Worm (Caenorhabditis elegans) whole organism, L1 larva: ENCODE measurements around the gene madf-11.

Source experiments
- C16A3.4 ChIP-seq: fragments of 150-350 bp; optimal IDR thresholded peaks from 2 replicates; lab custom pipeline; 2014; ENCODE audit warnings: missing biosample characterization, missing genetic modification characterization
- aha-1 ChIP-seq: fragments of 150-350 bp; optimal IDR thresholded peaks from 2 replicates; lab custom pipeline; 2014; ENCODE audit warnings: missing biosample characterization, missing genetic modification characterization
- aly-2 ChIP-seq: fragments of 150-350 bp; optimal IDR thresholded peaks from 2 replicates; lab custom pipeline; 2014; ENCODE audit warnings: missing biosample characterization, missing genetic modification characterization
- ceh-8 ChIP-seq: fragments of 200-800 bp; sonication (Bioruptor generic); optimal IDR thresholded peaks from 2 replicates; lab custom pipeline; 2018; ENCODE audit warnings: mild to moderate bottlenecking, missing genetic modification characterization, moderate library complexity, missing compliant biosample characterization
- ceh-82 ChIP-seq, 3 experiments: fragments of 150-350 bp in 1 of 3; sonication (generic microtip) in 2 of 3; optimal IDR thresholded peaks; 2 replicates each; lab custom pipeline; 2014 to 2017; ENCODE audit warnings: missing biosample characterization in 3 of 3, missing genetic modification characterization in 3 of 3
- dpl-1 ChIP-seq, 3 experiments: fragments of 150-350 bp in 2 of 3; sonication (generic microtip) in 1 of 3; optimal IDR thresholded peaks; 2 replicates each; lab custom pipeline; 2014 to 2017; ENCODE audit warnings: missing biosample characterization in 3 of 3, missing genetic modification characterization in 3 of 3, missing genetic modification reagents in 3 of 3
- dsc-1 ChIP-seq: sonication (generic microtip); optimal IDR thresholded peaks from 2 replicates; lab custom pipeline; 2016; ENCODE audit warnings: mild to moderate bottlenecking, missing genetic modification characterization, missing compliant biosample characterization
- efl-1 ChIP-seq, 4 experiments: fragments of 150-350 bp; optimal IDR thresholded peaks in 3 of 4; peaks in 1 of 4; 1 replicate in 1 of 4; 2 replicates in 3 of 4; lab custom pipeline; 2014; ENCODE audit warnings: missing biosample characterization in 2 of 4, missing genetic modification characterization in 2 of 4, missing genetic modification reagents in 2 of 4
- egl-13 ChIP-seq: sonication (generic microtip); optimal IDR thresholded peaks from 2 replicates; lab custom pipeline; 2016; ENCODE audit warnings: missing genotype, missing genetic modification reagents, missing genetic modification characterization, missing compliant biosample characterization
- elt-2 ChIP-seq: sonication (generic microtip); optimal IDR thresholded peaks from 2 replicates; lab custom pipeline; 2016; ENCODE audit warnings: missing genetic modification characterization, mild to moderate bottlenecking, inconsistent platforms, missing compliant biosample characterization, missing genetic modification reagents
- elt-3 ChIP-seq, 6 experiments: fragments of 150-350 bp in 1 of 6; sonication (generic microtip); optimal IDR thresholded peaks; 2 replicates each; lab custom pipeline; 2017 to 2018; ENCODE audit warnings: missing biosample characterization in 6 of 6, missing genetic modification characterization in 6 of 6, inconsistent platforms in 1 of 6
- fkh-10 ChIP-seq: sonication (generic microtip); optimal IDR thresholded peaks from 2 replicates; lab custom pipeline; 2017; ENCODE audit warnings: missing biosample characterization, missing genetic modification reagents, missing genetic modification characterization
- fkh-8 ChIP-seq: sonication (generic microtip); optimal IDR thresholded peaks from 2 replicates; lab custom pipeline; 2016; ENCODE audit warnings: mild to moderate bottlenecking, missing genetic modification characterization, missing compliant biosample characterization
- fos-1 ChIP-seq: fragments of 150-350 bp; optimal IDR thresholded peaks from 2 replicates; lab custom pipeline; 2014; ENCODE audit warnings: missing biosample characterization, missing genetic modification characterization
- grh-1 ChIP-seq: fragments of 200-800 bp; sonication (Bioruptor generic); IDR thresholded peaks from 2 replicates; pipeline ENCODE4 v1.3.6; 2022; ENCODE audit warnings: missing genetic modification reagents, missing genetic modification characterization, missing compliant biosample characterization
- hlh-17 ChIP-seq: fragments of 200-800 bp; sonication (Bioruptor generic); optimal IDR thresholded peaks from 2 replicates; lab custom pipeline; 2018; ENCODE audit warnings: missing genetic modification characterization, mild to moderate bottlenecking, missing compliant biosample characterization, moderate library complexity, borderline replicate concordance
- isw-1 ChIP-seq: fragments of 200-800 bp; sonication (Bioruptor generic); IDR thresholded peaks from 2 replicates; pipeline ENCODE4 v1.3.6; 2022; ENCODE audit warnings: missing genetic modification characterization, missing compliant biosample characterization
- lin-13 ChIP-seq: fragments of 150-350 bp; optimal IDR thresholded peaks from 2 replicates; lab custom pipeline; 2014; ENCODE audit warnings: missing biosample characterization, missing genetic modification reagents, missing genetic modification characterization
- lin-14 ChIP-seq: fragments of 200-800 bp; sonication (Bioruptor generic); optimal IDR thresholded peaks from 2 replicates; lab custom pipeline; 2018; ENCODE audit warnings: mild to moderate bottlenecking, missing genetic modification characterization, moderate library complexity, missing compliant biosample characterization
- lin-35 ChIP-seq, 2 experiments: fragments of 150-350 bp; optimal IDR thresholded peaks; 2 replicates each; lab custom pipeline; 2014; ENCODE audit warnings: missing biosample characterization in 2 of 2, missing genetic modification characterization in 2 of 2, missing genetic modification reagents in 2 of 2
- lin-39 ChIP-seq: fragments of 150-350 bp; optimal IDR thresholded peaks from 2 replicates; lab custom pipeline; 2014; ENCODE audit warnings: missing biosample characterization, missing genetic modification reagents, missing genetic modification characterization
- lir-3 ChIP-seq: sonication (generic microtip); optimal IDR thresholded peaks from 2 replicates; lab custom pipeline; 2016; ENCODE audit warnings: mild to moderate bottlenecking, missing genetic modification characterization, moderate library complexity, missing compliant biosample characterization; ENCODE audit not compliant: poor library complexity
- lsy-2 ChIP-seq, 2 experiments: fragments of 150-350 bp; optimal IDR thresholded peaks; 2 replicates each; lab custom pipeline; 2014; ENCODE audit warnings: missing biosample characterization in 2 of 2, missing genetic modification characterization in 2 of 2
- mdl-1 ChIP-seq, 2 experiments: fragments of 150-350 bp; optimal IDR thresholded peaks; 2 replicates each; lab custom pipeline; 2014 to 2017; ENCODE audit warnings: missing biosample characterization in 2 of 2, missing genetic modification characterization in 2 of 2, inconsistent platforms in 1 of 2
- mef-2 ChIP-seq: fragments of 150-350 bp; optimal IDR thresholded peaks from 2 replicates; lab custom pipeline; 2014; ENCODE audit warnings: missing biosample characterization, missing genetic modification characterization
- mep-1 ChIP-seq: fragments of 150-350 bp; optimal IDR thresholded peaks from 2 replicates; lab custom pipeline; 2014; ENCODE audit warnings: missing biosample characterization, missing genetic modification characterization
- nhr-11 ChIP-seq: fragments of 150-350 bp; optimal IDR thresholded peaks from 2 replicates; lab custom pipeline; 2014; ENCODE audit warnings: missing biosample characterization, missing genetic modification characterization
- nhr-12 ChIP-seq: sonication (generic microtip); optimal IDR thresholded peaks from 2 replicates; lab custom pipeline; 2017; ENCODE audit warnings: missing biosample characterization, missing genetic modification characterization
- nhr-19 ChIP-seq: fragments of 200-800 bp; sonication (Bioruptor generic); conservative IDR thresholded peaks from 2 replicates; pipeline ENCODE4 v1.3.6; 2022; ENCODE audit warnings: missing genetic modification characterization, missing compliant biosample characterization
- nhr-47 ChIP-seq: sonication (generic microtip); optimal IDR thresholded peaks from 2 replicates; lab custom pipeline; 2016; ENCODE audit warnings: mild to moderate bottlenecking, missing genetic modification characterization, moderate library complexity, missing compliant biosample characterization
- nhr-71 ChIP-seq: sonication (generic microtip); optimal IDR thresholded peaks from 2 replicates; lab custom pipeline; 2016; ENCODE audit warnings: mild to moderate bottlenecking, missing genetic modification characterization, moderate library complexity, missing compliant biosample characterization
- nhr-85 ChIP-seq: sonication (generic microtip); peaks from one replicate; lab custom pipeline; 2016; ENCODE audit warnings: missing genetic modification characterization, inconsistent platforms, missing compliant biosample characterization
- pag-3 ChIP-seq: sonication (generic microtip); optimal IDR thresholded peaks from 2 replicates; lab custom pipeline; 2017; ENCODE audit warnings: missing genetic modification characterization, mild to moderate bottlenecking, missing compliant biosample characterization, antibody characterized with exemption, borderline replicate concordance; ENCODE audit not compliant: insufficient read depth
- pax-3 ChIP-seq: fragments of 200-800 bp; sonication (Bioruptor generic); optimal IDR thresholded peaks from 2 replicates; lab custom pipeline; 2018; ENCODE audit warnings: mild to moderate bottlenecking, missing genetic modification characterization, moderate library complexity, missing compliant biosample characterization
- rnt-1 ChIP-seq: sonication (generic microtip); optimal IDR thresholded peaks from 2 replicates; lab custom pipeline; 2016; ENCODE audit warnings: mild to moderate bottlenecking, missing genetic modification characterization, moderate library complexity, missing compliant biosample characterization
- skn-1 ChIP-seq: fragments of 150-350 bp; optimal IDR thresholded peaks from 2 replicates; lab custom pipeline; 2014; ENCODE audit warnings: missing biosample characterization, missing genetic modification characterization
- snpc-4 ChIP-seq: fragments of 150-350 bp; optimal IDR thresholded peaks from 2 replicates; lab custom pipeline; 2014; ENCODE audit warnings: missing biosample characterization, missing genetic modification characterization
- snu-23 ChIP-seq: sonication (generic microtip); optimal IDR thresholded peaks from 2 replicates; lab custom pipeline; 2016; ENCODE audit warnings: missing genetic modification characterization, missing compliant biosample characterization
- sup-37 ChIP-seq: fragments of 200-800 bp; sonication (Bioruptor generic); optimal IDR thresholded peaks from 2 replicates; lab custom pipeline; 2018; ENCODE audit warnings: mild to moderate bottlenecking, missing genetic modification characterization, missing compliant biosample characterization
- tbx-2 ChIP-seq: sonication (generic microtip); optimal IDR thresholded peaks from 2 replicates; lab custom pipeline; 2016; ENCODE audit warnings: missing genetic modification characterization, missing compliant biosample characterization
- unc-62 ChIP-seq: fragments of 150-350 bp; optimal IDR thresholded peaks from 2 replicates; lab custom pipeline; 2014; ENCODE audit warnings: missing biosample characterization, missing genetic modification reagents, missing genetic modification characterization
- unc-86 ChIP-seq: sonication (generic microtip); optimal IDR thresholded peaks from 2 replicates; lab custom pipeline; 2016; ENCODE audit warnings: missing genetic modification characterization, missing compliant biosample characterization
- xbp-1 ChIP-seq: sonication (generic microtip); optimal IDR thresholded peaks from 2 replicates; lab custom pipeline; 2016; ENCODE audit warnings: missing genetic modification characterization, missing compliant biosample characterization
- ztf-11 ChIP-seq, 2 experiments: sonication (generic microtip); optimal IDR thresholded peaks; 2 replicates each; lab custom pipeline; 2016 to 2017; ENCODE audit warnings: missing genetic modification characterization in 2 of 2, missing biosample characterization in 1 of 2, missing compliant biosample characterization in 1 of 2
- ztf-4 ChIP-seq: fragments of 150-350 bp; optimal IDR thresholded peaks from 2 replicates; lab custom pipeline; 2014; ENCODE audit warnings: missing biosample characterization, missing genetic modification characterization

The madf-11 gene

ce11 chrIII:5603439-5603986 lies at the start of gene madf-11 (continued):
- TF ChIP-seq aly-2: no peak
- peak in 1 of 2 experiments; percentile 70 for TF ChIP-seq mdl-1 (tag; optimal IDR thresholded peaks at IDR 0.05; lab: Kevin White, UChicago)

DNA sequence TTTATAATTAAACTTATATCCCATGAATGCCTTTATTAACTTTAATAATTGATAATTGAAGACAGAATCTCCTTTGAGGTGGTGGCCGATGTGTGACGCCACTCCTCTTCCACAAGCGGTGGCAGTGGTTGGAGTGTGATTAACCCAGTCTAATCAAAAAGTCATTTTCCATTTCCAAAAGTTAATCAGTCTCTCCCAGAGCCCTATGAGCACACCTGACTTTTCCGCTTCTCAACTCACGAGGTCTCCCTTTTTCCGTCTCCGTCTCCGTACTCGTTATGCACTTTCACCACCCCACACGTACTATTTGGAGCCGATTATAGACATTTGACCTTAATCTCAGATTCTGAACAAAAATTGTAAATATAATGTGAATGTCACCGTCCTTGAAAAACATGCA lies 39.4 kb upstream of the madf-11 start:
- TF ChIP-seq nhr-85 (tag; lab: Kevin White, UChicago) (peak; percentile 46), isw-1 (GFP tag; lab: Robert Waterston, UW) (no peak), efl-1 (optimal IDR thresholded peaks at IDR 0.05; lab: Kevin White, UChicago) (no peak), efl-1 (GFP tag; optimal IDR thresholded peaks at IDR 0.05 in 1 of 2; lab: Kevin White, UChicago) (peak in 1 of 2 experiments; percentile 49), nhr-71 (tag; lab: Kevin White, UChicago) (peak; percentile 21), ceh-8 (peak; percentile 2), grh-1 (GFP tag; lab: Robert Waterston, UW) (no peak), sup-37 (GFP tag; lab: Kevin White, UChicago) (no peak), ztf-11 (tag; optimal IDR thresholded peaks at IDR 0.05; lab: Kevin White, UChicago) (no peak), unc-62 (GFP tag; lab: Kevin White, UChicago) (no peak), hlh-17 (GFP tag; lab: Kevin White, UChicago) (no peak), dsc-1 (peak; percentile 19), fkh-8 (peak; percentile 56), lin-14 (GFP tag; lab: Kevin White, UChicago) (peak; percentile 5)

- no peak for TF ChIP-seq unc-62 (GFP tag; lab: Kevin White, UChicago)
- no peak for TF ChIP-seq elt-3 (tag; optimal IDR thresholded peaks at IDR 0.05; lab: Kevin White, UChicago)
- peak; percentile 15 for TF ChIP-seq nhr-11 (tag; lab: Kevin White, UChicago)
- no peak for TF ChIP-seq ceh-8
- TF ChIP-seq nhr-85 (tag; lab: Kevin White, UChicago): no peak
- TF ChIP-seq pax-3 (tag; lab: Kevin White, UChicago): no peak
- no peak for TF ChIP-seq nhr-19 (GFP tag; lab: Robert Waterston, UW)
- peak; percentile 34 to 53 for TF ChIP-seq efl-1 (optimal IDR thresholded peaks at IDR 0.05; lab: Kevin White, UChicago)
- peak in 1 of 2 experiments; percentile 6 for TF ChIP-seq efl-1 (GFP tag; optimal IDR thresholded peaks at IDR 0.05 in 1 of 2; lab: Kevin White, UChicago)
- TF ChIP-seq fkh-8: peak; percentile 94
- peak; percentile 42 for TF ChIP-seq aly-2
- peak; percentile 27 for TF ChIP-seq isw-1 (GFP tag; lab: Robert Waterston, UW)
- no peak for TF ChIP-seq nhr-12 (tag; lab: Kevin White, UChicago)
- TF ChIP-seq lin-14 (GFP tag; lab: Kevin White, UChicago): peak; percentile 86
- TF ChIP-seq tbx-2 (tag; lab: Kevin White, UChicago): peak; percentile 38
- peak; percentile 16 for TF ChIP-seq rnt-1 (tag; lab: Kevin White, UChicago)
- TF ChIP-seq nhr-71 (tag; lab: Kevin White, UChicago): peak; percentile 78
- TF ChIP-seq lsy-2 (tag; optimal IDR thresholded peaks at IDR 0.05; lab: Kevin White, UChicago): peak; percentile 43 to 62
- no peak for TF ChIP-seq C16A3.4
- peak; percentile 36 for TF ChIP-seq fos-1
- TF ChIP-seq aha-1 (tag; lab: Kevin White, UChicago): no peak
- peak; percentile 43 for TF ChIP-seq dsc-1
- no peak for TF ChIP-seq skn-1 (tag; lab: Kevin White, UChicago)
- TF ChIP-seq snu-23 (GFP tag; lab: Kevin White, UChicago): peak; percentile 51
- no peak for TF ChIP-seq elt-2 (tag; lab: Kevin White, UChicago)
- peak; percentile 74 for TF ChIP-seq nhr-47 (tag; lab: Kevin White, UChicago)
- TF ChIP-seq dpl-1 (GFP tag; optimal IDR thresholded peaks at IDR 0.05; lab: Kevin White, UChicago): peak in 1 of 3 experiments; percentile 28
- TF ChIP-seq ceh-82 (tag; optimal IDR thresholded peaks at IDR 0.05; lab: Kevin White, UChicago): peak; percentile 19 to 46 (median 46)
- TF ChIP-seq mef-2: peak; percentile 34
- TF ChIP-seq fkh-10 (GFP tag; lab: Kevin White, UChicago): peak; percentile 8
- peak; percentile 76 for TF ChIP-seq unc-86 (tag; lab: Kevin White, UChicago)
- peak; percentile 2 for TF ChIP-seq lin-13 (GFP tag; lab: Kevin White, UChicago)
- TF ChIP-seq lin-39: no peak
- TF ChIP-seq lir-3 (tag; lab: Kevin White, UChicago): peak; percentile 2
- TF ChIP-seq ztf-4 (tag; lab: Kevin White, UChicago): no peak
- TF ChIP-seq xbp-1: peak; percentile 28
- TF ChIP-seq mep-1: peak; percentile 15
- peak; percentile 13 for TF ChIP-seq snpc-4
- peak in 1 of 2 experiments; percentile 42 for TF ChIP-seq lin-35 (GFP tag; optimal IDR thresholded peaks at IDR 0.05; lab: Kevin White, UChicago)
- TF ChIP-seq pag-3 (tag; lab: Kevin White, UChicago): no peak
- TF ChIP-seq egl-13 (tag; lab: Kevin White, UChicago): peak; percentile 57
Measured at ce11 chrIII:5639893-5640292, 36.6 kb upstream of the madf-11 start.
